Worm (Caenorhabditis elegans) whole organism, L1 larva: Measurements from ENCODE around the gene F14E5.2.

Experiments used
- C04F5.9 ChIP-seq: sonication (generic microtip); optimal IDR thresholded peaks from 2 replicates; lab custom pipeline; 2016; ENCODE audit warnings: missing genetic modification characterization, missing compliant biosample characterization
- aha-1 ChIP-seq: fragments of 150-350 bp; optimal IDR thresholded peaks from 2 replicates; lab custom pipeline; 2014; ENCODE audit warnings: missing biosample characterization, missing genetic modification characterization
- alr-1 ChIP-seq: fragments of 200-800 bp; sonication (Bioruptor generic); optimal IDR thresholded peaks from 2 replicates; lab custom pipeline; 2018; ENCODE audit warnings: borderline replicate concordance, mild to moderate bottlenecking, missing genetic modification characterization, missing compliant biosample characterization
- ama-1 ChIP-seq: fragments of 150-350 bp; optimal IDR thresholded peaks from 2 replicates; lab custom pipeline; 2014
- blmp-1 ChIP-seq: fragments of 150-350 bp; optimal IDR thresholded peaks from 2 replicates; lab custom pipeline; 2014; ENCODE audit warnings: missing biosample characterization, missing genetic modification characterization
- ceh-63 ChIP-seq: fragments of 200-800 bp; sonication (Bioruptor generic); optimal IDR thresholded peaks from 2 replicates; lab custom pipeline; 2018; ENCODE audit warnings: mild to moderate bottlenecking, missing genetic modification characterization, missing compliant biosample characterization
- dsc-1 ChIP-seq: sonication (generic microtip); optimal IDR thresholded peaks from 2 replicates; lab custom pipeline; 2016; ENCODE audit warnings: mild to moderate bottlenecking, missing genetic modification characterization, missing compliant biosample characterization
- efl-1 ChIP-seq, 4 experiments: fragments of 150-350 bp; optimal IDR thresholded peaks in 3 of 4; peaks in 1 of 4; 1 replicate in 1 of 4; 2 replicates in 3 of 4; lab custom pipeline; 2014; ENCODE audit warnings: missing biosample characterization in 2 of 4, missing genetic modification characterization in 2 of 4, missing genetic modification reagents in 2 of 4
- egl-27 ChIP-seq, 2 experiments: fragments of 150-350 bp in 1 of 2; sonication (generic microtip); optimal IDR thresholded peaks; 3 replicates each; lab custom pipeline; 2017 to 2018; ENCODE audit warnings: missing biosample characterization in 2 of 2, missing genetic modification characterization in 2 of 2, missing genetic modification reagents in 2 of 2
- elt-2 ChIP-seq: sonication (generic microtip); optimal IDR thresholded peaks from 2 replicates; lab custom pipeline; 2016; ENCODE audit warnings: missing genetic modification characterization, mild to moderate bottlenecking, inconsistent platforms, missing compliant biosample characterization, missing genetic modification reagents
- elt-3 ChIP-seq, 6 experiments: fragments of 150-350 bp in 1 of 6; sonication (generic microtip); optimal IDR thresholded peaks; 2 replicates each; lab custom pipeline; 2017 to 2018; ENCODE audit warnings: missing biosample characterization in 6 of 6, missing genetic modification characterization in 6 of 6, inconsistent platforms in 1 of 6
- fkh-10 ChIP-seq: sonication (generic microtip); optimal IDR thresholded peaks from 2 replicates; lab custom pipeline; 2017; ENCODE audit warnings: missing biosample characterization, missing genetic modification reagents, missing genetic modification characterization
- fkh-8 ChIP-seq: sonication (generic microtip); optimal IDR thresholded peaks from 2 replicates; lab custom pipeline; 2016; ENCODE audit warnings: mild to moderate bottlenecking, missing genetic modification characterization, missing compliant biosample characterization
- hlh-17 ChIP-seq: fragments of 200-800 bp; sonication (Bioruptor generic); optimal IDR thresholded peaks from 2 replicates; lab custom pipeline; 2018; ENCODE audit warnings: missing genetic modification characterization, mild to moderate bottlenecking, missing compliant biosample characterization, moderate library complexity, borderline replicate concordance
- hpl-2 ChIP-seq: fragments of 150-350 bp; optimal IDR thresholded peaks from 2 replicates; lab custom pipeline; 2014; ENCODE audit warnings: missing biosample characterization, missing genetic modification reagents, missing genetic modification characterization
- irx-1 ChIP-seq: sonication (generic microtip); optimal IDR thresholded peaks from 2 replicates; lab custom pipeline; 2016; ENCODE audit warnings: missing genetic modification characterization, missing compliant biosample characterization
- isw-1 ChIP-seq: fragments of 200-800 bp; sonication (Bioruptor generic); IDR thresholded peaks from 2 replicates; pipeline ENCODE4 v1.3.6; 2022; ENCODE audit warnings: missing genetic modification characterization, missing compliant biosample characterization
- lin-13 ChIP-seq: fragments of 150-350 bp; optimal IDR thresholded peaks from 2 replicates; lab custom pipeline; 2014; ENCODE audit warnings: missing biosample characterization, missing genetic modification reagents, missing genetic modification characterization
- lin-14 ChIP-seq: fragments of 200-800 bp; sonication (Bioruptor generic); optimal IDR thresholded peaks from 2 replicates; lab custom pipeline; 2018; ENCODE audit warnings: mild to moderate bottlenecking, missing genetic modification characterization, moderate library complexity, missing compliant biosample characterization
- lin-15B ChIP-seq: fragments of 150-350 bp; sonication (generic microtip); optimal IDR thresholded peaks from 3 replicates; lab custom pipeline; 2014; ENCODE audit warnings: missing biosample characterization, missing genetic modification characterization
- lsy-2 ChIP-seq, 2 experiments: fragments of 150-350 bp; optimal IDR thresholded peaks; 2 replicates each; lab custom pipeline; 2014; ENCODE audit warnings: missing biosample characterization in 2 of 2, missing genetic modification characterization in 2 of 2
- mab-9 ChIP-seq: fragments of 200-800 bp; sonication (Bioruptor generic); IDR thresholded peaks from 2 replicates; pipeline ENCODE4 v1.3.6; 2022; ENCODE audit warnings: missing genetic modification reagents, missing genetic modification characterization, missing compliant biosample characterization
- mdl-1 ChIP-seq, 2 experiments: fragments of 150-350 bp; optimal IDR thresholded peaks; 2 replicates each; lab custom pipeline; 2014 to 2017; ENCODE audit warnings: missing biosample characterization in 2 of 2, missing genetic modification characterization in 2 of 2, inconsistent platforms in 1 of 2
- nhr-11 ChIP-seq: fragments of 150-350 bp; optimal IDR thresholded peaks from 2 replicates; lab custom pipeline; 2014; ENCODE audit warnings: missing biosample characterization, missing genetic modification characterization
- nhr-12 ChIP-seq: sonication (generic microtip); optimal IDR thresholded peaks from 2 replicates; lab custom pipeline; 2017; ENCODE audit warnings: missing biosample characterization, missing genetic modification characterization
- nhr-19 ChIP-seq: fragments of 200-800 bp; sonication (Bioruptor generic); conservative IDR thresholded peaks from 2 replicates; pipeline ENCODE4 v1.3.6; 2022; ENCODE audit warnings: missing genetic modification characterization, missing compliant biosample characterization
- nhr-20 ChIP-seq: sonication (generic microtip); optimal IDR thresholded peaks from 2 replicates; lab custom pipeline; 2016; ENCODE audit warnings: mild to moderate bottlenecking, missing genetic modification characterization, missing compliant biosample characterization
- nhr-71 ChIP-seq: sonication (generic microtip); optimal IDR thresholded peaks from 2 replicates; lab custom pipeline; 2016; ENCODE audit warnings: mild to moderate bottlenecking, missing genetic modification characterization, moderate library complexity, missing compliant biosample characterization
- nhr-76 ChIP-seq: sonication (generic microtip); optimal IDR thresholded peaks from 2 replicates; lab custom pipeline; 2017; ENCODE audit warnings: missing biosample characterization, missing genetic modification characterization
- nhr-84 ChIP-seq: sonication (generic microtip); optimal IDR thresholded peaks from 2 replicates; lab custom pipeline; 2017; ENCODE audit warnings: missing biosample characterization, missing genetic modification characterization
- nhr-85 ChIP-seq: sonication (generic microtip); peaks from one replicate; lab custom pipeline; 2016; ENCODE audit warnings: missing genetic modification characterization, inconsistent platforms, missing compliant biosample characterization
- pax-3 ChIP-seq: fragments of 200-800 bp; sonication (Bioruptor generic); optimal IDR thresholded peaks from 2 replicates; lab custom pipeline; 2018; ENCODE audit warnings: mild to moderate bottlenecking, missing genetic modification characterization, moderate library complexity, missing compliant biosample characterization
- pqm-1 ChIP-seq: sonication (generic microtip); optimal IDR thresholded peaks from 3 replicates; lab custom pipeline; 2017; ENCODE audit warnings: missing biosample characterization, missing genetic modification characterization
- rnt-1 ChIP-seq: sonication (generic microtip); optimal IDR thresholded peaks from 2 replicates; lab custom pipeline; 2016; ENCODE audit warnings: mild to moderate bottlenecking, missing genetic modification characterization, moderate library complexity, missing compliant biosample characterization
- skn-1 ChIP-seq: fragments of 150-350 bp; optimal IDR thresholded peaks from 2 replicates; lab custom pipeline; 2014; ENCODE audit warnings: missing biosample characterization, missing genetic modification characterization
- snpc-4 ChIP-seq: fragments of 150-350 bp; optimal IDR thresholded peaks from 2 replicates; lab custom pipeline; 2014; ENCODE audit warnings: missing biosample characterization, missing genetic modification characterization
- snu-23 ChIP-seq: sonication (generic microtip); optimal IDR thresholded peaks from 2 replicates; lab custom pipeline; 2016; ENCODE audit warnings: missing genetic modification characterization, missing compliant biosample characterization
- swsn-7 ChIP-seq: sonication (generic microtip); optimal IDR thresholded peaks from 2 replicates; lab custom pipeline; 2016; ENCODE audit warnings: missing genetic modification characterization, missing compliant biosample characterization
- tlp-1 ChIP-seq: fragments of 150-350 bp; optimal IDR thresholded peaks from 2 replicates; lab custom pipeline; 2014; ENCODE audit warnings: missing biosample characterization, missing genetic modification characterization
- unc-62 ChIP-seq: fragments of 150-350 bp; optimal IDR thresholded peaks from 2 replicates; lab custom pipeline; 2014; ENCODE audit warnings: missing biosample characterization, missing genetic modification reagents, missing genetic modification characterization
- unc-86 ChIP-seq: sonication (generic microtip); optimal IDR thresholded peaks from 2 replicates; lab custom pipeline; 2016; ENCODE audit warnings: missing genetic modification characterization, missing compliant biosample characterization
- unc-98 ChIP-seq: fragments of 200-800 bp; sonication (Bioruptor generic); IDR thresholded peaks from 2 replicates; pipeline ENCODE4 v1.3.6; 2022; ENCODE audit warnings: missing genetic modification characterization, missing compliant biosample characterization

Gene F14E5.2

ce11 chrII:8451425-8451824, 22.8 kb upstream of the F14E5.2 start:
- no peak for TF ChIP-seq nhr-12 (tag; lab: Kevin White, UChicago)
- peak; percentile 55 for TF ChIP-seq lin-14 (GFP tag; lab: Kevin White, UChicago)
- TF ChIP-seq alr-1 (tag; lab: Kevin White, UChicago), result no peak
- TF ChIP-seq irx-1 (tag; lab: Kevin White, UChicago), result no peak
- TF ChIP-seq aha-1, result peak; percentile 31
- no peak for TF ChIP-seq nhr-71 (tag; lab: Kevin White, UChicago)
- TF ChIP-seq fkh-8 (tag; lab: Kevin White, UChicago), result peak; percentile 57

ce11 chrII:8450750-8451149, 22.1 kb upstream of the F14E5.2 start:
- TF ChIP-seq nhr-84 (tag; lab: Kevin White, UChicago) (no peak), skn-1 (tag; lab: Kevin White, UChicago) (no peak), ama-1 (lab: Kevin White, UChicago) (no peak), fkh-8 (tag; lab: Kevin White, UChicago) (no peak), blmp-1 (tag; lab: Kevin White, UChicago) (peak; percentile 74), fkh-10 (no peak), unc-86 (tag; lab: Kevin White, UChicago) (no peak), nhr-20 (tag; lab: Kevin White, UChicago) (peak; percentile 48), lsy-2 (tag; optimal IDR thresholded peaks at IDR 0.05; lab: Kevin White, UChicago) (no peak), swsn-7 (tag; lab: Kevin White, UChicago) (no peak), rnt-1 (tag; lab: Kevin White, UChicago) (no peak), mab-9 (GFP tag; lab: Robert Waterston, UW) (no peak), nhr-11 (tag; lab: Kevin White, UChicago) (no peak), efl-1 (optimal IDR thresholded peaks at IDR 0.05; lab: Kevin White, UChicago) (no peak), efl-1 (GFP tag; optimal IDR thresholded peaks at IDR 0.05 in 1 of 2; lab: Kevin White, UChicago) (no peak), elt-3 (tag; optimal IDR thresholded peaks at IDR 0.05; lab: Kevin White, UChicago) (peak in 2 of 6 experiments; percentile 15 to 70), hpl-2 (no peak), C04F5.9 (no peak), tlp-1 (tag; lab: Kevin White, UChicago) (no peak), pax-3 (no peak), nhr-71 (tag; lab: Kevin White, UChicago) (peak; percentile 33), nhr-19 (GFP tag; lab: Robert Waterston, UW) (peak; percentile 40; the same call in 1 of the 2 replicates), nhr-85 (tag; lab: Kevin White, UChicago) (peak; percentile 73), snpc-4 (no peak), lin-15B (tag; lab: Kevin White, UChicago) (no peak), lin-13 (GFP tag; lab: Kevin White, UChicago) (no peak), dsc-1 (tag; lab: Kevin White, UChicago) (no peak), lin-14 (GFP tag; lab: Kevin White, UChicago) (peak; percentile 61), isw-1 (GFP tag; lab: Robert Waterston, UW) (no peak), unc-98 (GFP tag; lab: Robert Waterston, UW) (no peak), mdl-1 (tag; optimal IDR thresholded peaks at IDR 0.05; lab: Kevin White, UChicago) (peak in 1 of 2 experiments; percentile 31), snu-23 (GFP tag; lab: Kevin White, UChicago) (peak; percentile 8), hlh-17 (GFP tag; lab: Kevin White, UChicago) (no peak), nhr-76 (tag; lab: Kevin White, UChicago) (no peak), egl-27 (tag; optimal IDR thresholded peaks at IDR 0.05; lab: Kevin White, UChicago) (no peak), pqm-1 (no peak), unc-62 (GFP tag; lab: Kevin White, UChicago) (no peak), ceh-63 (GFP tag; lab: Kevin White, UChicago) (no peak), elt-2 (tag; lab: Kevin White, UChicago) (no peak)
